Fruit fly (Drosophila melanogaster) Kc167 (cell line): ENCODE results near the gene CG31097.

Experiments
- h ChIP-seq: fragments of >200 bp; optimal IDR thresholded peaks from 3 replicates; lab custom pipeline; 2018; ENCODE audit warnings: missing external identifiers
- ttk ChIP-seq: sonication (Bioruptor generic); optimal IDR thresholded peaks from 2 replicates; lab custom pipeline; 2017; ENCODE audit warnings: missing external identifiers

- no peak for TF ChIP-seq ttk (lab: Kevin White, UChicago)
- no peak for TF ChIP-seq h (lab: Kevin White, UChicago)
Observed at dm6 chr3R:25281165-25281564, 16.4 kb downstream of the CG31097 start, which contains the start of gene CG11892.
